Fruit fly (Drosophila melanogaster) whole organism, pupa: ENCODE data around the gene Bro.
A peak's percentile ranks its signal among the peaks of the same experiment; 100 is the strongest.

Experiments
- CG10348 ChIP-seq: fragments of 200-800 bp; sonication (Bioruptor generic); IDR thresholded peaks from 2 replicates; pipeline ENCODE4 v1.3.6; 2022; ENCODE audit warnings: missing biosample characterization, missing genetic modification characterization
- CG12605 ChIP-seq: fragments of 200-800 bp; sonication (Bioruptor generic); IDR thresholded peaks from 2 replicates; pipeline ENCODE4 v1.3.6; 2022; ENCODE audit warnings: missing biosample characterization, missing genetic modification characterization
- CG13204 ChIP-seq: fragments of 200-800 bp; sonication (Bioruptor generic); optimal IDR thresholded peaks from 2 replicates; lab custom pipeline; 2018; ENCODE audit warnings: missing biosample characterization, mild to moderate bottlenecking, missing genetic modification characterization, moderate library complexity
- CG14655 ChIP-seq: fragments of 200-800 bp; sonication (Bioruptor generic); optimal IDR thresholded peaks from 3 replicates; lab custom pipeline; 2017; ENCODE audit warnings: mild to moderate bottlenecking, missing biosample characterization, missing genetic modification reagents, missing genetic modification characterization
- CG15710 ChIP-seq: fragments of 200-800 bp; sonication (Bioruptor generic); optimal IDR thresholded peaks from 2 replicates; lab custom pipeline; 2018; ENCODE audit warnings: missing biosample characterization, mild to moderate bottlenecking, missing genetic modification characterization, moderate library complexity
- CG17806 ChIP-seq: fragments of 200-800 bp; sonication (Bioruptor generic); optimal IDR thresholded peaks from 2 replicates; lab custom pipeline; 2018; ENCODE audit warnings: missing biosample characterization, mild to moderate bottlenecking, missing genetic modification characterization, moderate library complexity
- CG32121 ChIP-seq: fragments of 200-800 bp; sonication (Bioruptor generic); IDR thresholded peaks from 2 replicates; pipeline ENCODE4 v1.3.6; 2022; ENCODE audit warnings: missing biosample characterization, missing genetic modification characterization
- CG34367 ChIP-seq: fragments of 200-800 bp; sonication (Bioruptor generic); optimal IDR thresholded peaks from 2 replicates; lab custom pipeline; 2018; ENCODE audit warnings: missing biosample characterization, mild to moderate bottlenecking, missing genetic modification characterization
- CG4496 ChIP-seq: fragments of 200-800 bp; sonication (Bioruptor generic); IDR thresholded peaks from 3 replicates; pipeline ENCODE4 v1.3.6; 2022; ENCODE audit warnings: missing biosample characterization, missing genetic modification characterization
- CG8159 ChIP-seq: fragments of 200-800 bp; sonication (Bioruptor generic); optimal IDR thresholded peaks from 3 replicates; lab custom pipeline; 2018; ENCODE audit warnings: missing biosample characterization, mild to moderate bottlenecking, missing genetic modification characterization, moderate library complexity
- CG8301 ChIP-seq: fragments of 200-800 bp; sonication (Bioruptor generic); optimal IDR thresholded peaks from 2 replicates; lab custom pipeline; 2018; ENCODE audit warnings: missing biosample characterization, mild to moderate bottlenecking, missing genetic modification characterization
- CG9948 ChIP-seq: fragments of 200-800 bp; sonication (Bioruptor generic); optimal IDR thresholded peaks from 2 replicates; lab custom pipeline; 2018; ENCODE audit warnings: missing biosample characterization, mild to moderate bottlenecking, missing genetic modification characterization, moderate library complexity
- D1 ChIP-seq: fragments of 200-800 bp; sonication (Bioruptor generic); optimal IDR thresholded peaks from 2 replicates; lab custom pipeline; 2018; ENCODE audit warnings: missing biosample characterization, mild to moderate bottlenecking, missing genetic modification characterization, moderate library complexity
- EcR ChIP-seq: fragments of 200-800 bp; sonication (Bioruptor generic); optimal IDR thresholded peaks from 3 replicates; lab custom pipeline; 2019; ENCODE audit warnings: missing biosample characterization, missing genetic modification characterization, mild to moderate bottlenecking, moderate library complexity, missing genetic modification reagents
- Ets98B ChIP-seq: fragments of 200-800 bp; sonication (Bioruptor generic); IDR thresholded peaks from 2 replicates; pipeline ENCODE4 v1.3.6; 2022; ENCODE audit warnings: missing biosample characterization, missing genetic modification characterization
- Pif1A ChIP-seq: fragments of 200-800 bp; sonication (Bioruptor generic); optimal IDR thresholded peaks from 3 replicates; lab custom pipeline; 2016; ENCODE audit warnings: missing biosample characterization, missing genetic modification characterization
- Pif1B ChIP-seq: fragments of 200-800 bp; sonication (Bioruptor generic); optimal IDR thresholded peaks from 3 replicates; lab custom pipeline; 2016; ENCODE audit warnings: missing biosample characterization, missing genetic modification characterization
- Snoo ChIP-seq: fragments of 200-800 bp; sonication (Bioruptor generic); optimal IDR thresholded peaks from 3 replicates; lab custom pipeline; 2017; ENCODE audit warnings: missing biosample characterization, mild to moderate bottlenecking, missing genetic modification characterization, inconsistent platforms
- fd96Ca ChIP-seq: fragments of 200-800 bp; sonication (Bioruptor generic); IDR thresholded peaks from 3 replicates; pipeline ENCODE4 v1.3.6; 2022; ENCODE audit warnings: missing biosample characterization, missing genetic modification characterization
- gl ChIP-seq: fragments of 200-800 bp; sonication (Bioruptor generic); optimal IDR thresholded peaks from 2 replicates; lab custom pipeline; 2018; ENCODE audit warnings: missing biosample characterization, mild to moderate bottlenecking, missing genetic modification characterization
- rn ChIP-seq: fragments of 200-800 bp; sonication (Bioruptor generic); IDR thresholded peaks from 2 replicates; pipeline ENCODE4 v1.3.6; 2022; ENCODE audit warnings: missing biosample characterization, missing genetic modification characterization

The Bro gene

DNA sequence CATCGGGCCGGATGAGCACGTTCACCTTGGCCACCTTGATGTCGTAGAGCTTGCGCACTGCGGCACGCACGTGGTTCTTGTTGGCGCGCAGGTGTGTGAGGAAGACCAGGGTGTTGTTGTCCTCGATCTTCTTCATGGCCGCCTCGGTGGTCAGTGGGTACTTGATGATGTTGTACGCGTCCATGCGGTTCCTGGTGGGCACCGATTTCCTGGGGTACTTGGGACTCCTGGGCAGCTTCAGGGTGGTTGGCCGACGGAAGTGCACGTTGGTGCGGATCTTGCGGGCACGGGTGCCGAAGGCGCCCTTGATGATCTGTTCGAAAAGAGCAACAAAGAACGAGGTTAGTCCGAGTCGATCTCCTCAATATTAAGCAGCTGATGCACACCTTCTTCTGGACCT is 19.8 kb downstream of the Bro start:
- TF ChIP-seq CG13204 (GFP tag; lab: Kevin White, UChicago) (no peak), fd96Ca (GFP tag; lab: Robert Waterston, UW) (no peak), D1 (no peak), CG34367 (tag; lab: Kevin White, UChicago) (no peak), CG9948 (tag; lab: Kevin White, UChicago) (no peak), CG4496 (GFP tag; lab: Robert Waterston, UW) (no peak), CG14655 (GFP tag; lab: Kevin White, UChicago) (no peak), Snoo (tag; lab: Kevin White, UChicago) (no peak), CG12605 (GFP tag; lab: Robert Waterston, UW) (no peak), Pif1B (GFP tag; lab: Kevin White, UChicago) (no peak), CG15710 (tag; lab: Kevin White, UChicago) (no peak), CG32121 (GFP tag; lab: Robert Waterston, UW) (no peak), CG8159 (no peak), EcR (no peak), CG10348 (GFP tag; lab: Robert Waterston, UW) (no peak), gl (tag; lab: Kevin White, UChicago) (no peak), rn (GFP tag; lab: Robert Waterston, UW) (no peak), CG17806 (tag; lab: Kevin White, UChicago) (no peak), Pif1A (GFP tag; lab: Kevin White, UChicago) (no peak)

DNA sequence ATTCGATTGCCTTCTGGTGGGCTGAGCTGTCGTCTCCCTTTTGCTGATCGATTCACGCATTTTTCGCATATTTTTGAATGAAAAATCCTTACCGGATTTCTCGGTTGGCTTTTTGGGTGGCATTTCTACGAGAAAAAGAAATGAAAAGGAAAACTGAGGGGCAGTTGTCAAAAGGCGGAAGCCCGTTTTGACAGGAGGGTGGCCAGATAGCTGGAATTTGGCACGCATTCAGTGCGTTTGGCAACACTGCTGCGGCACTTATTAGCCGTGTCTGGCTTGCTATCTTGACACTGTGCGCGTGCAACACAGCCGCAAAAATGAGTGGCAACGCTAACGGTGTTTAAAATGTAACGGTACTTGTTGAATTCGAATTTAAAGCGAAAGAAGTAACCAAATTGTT is 20.8 kb downstream of the Bro start, which contains the start of gene RpL23A:
Gene RpL23A (minus strand): TSS at position 151 of the 400 bp plus-strand sequence.
- TF ChIP-seq CG13204 (GFP tag; lab: Kevin White, UChicago) (peak; percentile 40), CG17806 (tag; lab: Kevin White, UChicago) (peak; percentile 47), CG34367 (tag; lab: Kevin White, UChicago) (peak; percentile 75), CG10348 (GFP tag; lab: Robert Waterston, UW) (no peak), CG15710 (tag; lab: Kevin White, UChicago) (peak; percentile 63), CG12605 (GFP tag; lab: Robert Waterston, UW) (peak; percentile 46; the same call in 1 of the 2 replicates), Ets98B (GFP tag; lab: Robert Waterston, UW) (peak; percentile 74), Snoo (tag; lab: Kevin White, UChicago) (peak; percentile 92), CG4496 (GFP tag; lab: Robert Waterston, UW) (peak; percentile 92), rn (GFP tag; lab: Robert Waterston, UW) (peak; percentile 81), CG32121 (GFP tag; lab: Robert Waterston, UW) (peak; percentile 68), Pif1B (GFP tag; lab: Kevin White, UChicago) (no peak), CG8159 (peak; percentile 61), CG8301 (no peak), fd96Ca (GFP tag; lab: Robert Waterston, UW) (peak; percentile 85), CG9948 (tag; lab: Kevin White, UChicago) (peak; percentile 40), D1 (no peak), Pif1A (GFP tag; lab: Kevin White, UChicago) (no peak), gl (tag; lab: Kevin White, UChicago) (peak; percentile 29)

DNA sequence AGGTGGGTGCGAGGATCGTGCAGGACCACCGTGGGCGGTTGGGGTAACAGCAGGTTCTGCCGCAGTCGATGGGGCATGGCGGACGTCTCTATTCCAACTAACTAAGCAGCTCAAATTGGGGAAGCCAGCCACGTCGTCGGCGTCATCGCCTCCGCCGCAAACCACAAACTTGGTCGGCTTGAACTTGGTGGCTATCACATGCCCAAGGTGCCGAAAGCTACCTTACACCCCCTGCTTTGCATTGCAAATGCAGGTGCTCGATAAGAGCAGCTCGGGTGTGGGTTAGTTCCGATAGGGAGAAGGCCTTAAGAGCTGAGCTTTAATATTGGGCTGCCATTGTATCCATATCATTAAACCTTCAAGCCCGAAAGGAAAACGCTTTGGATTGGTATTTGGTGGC is 22.3 kb downstream of the Bro start, which contains the start of gene RabX5:
Gene RabX5 (minus strand): TSS at position 101 of the 400 bp plus-strand sequence.
- TF ChIP-seq rn (GFP tag; lab: Robert Waterston, UW) (no peak), EcR (no peak)

DNA sequence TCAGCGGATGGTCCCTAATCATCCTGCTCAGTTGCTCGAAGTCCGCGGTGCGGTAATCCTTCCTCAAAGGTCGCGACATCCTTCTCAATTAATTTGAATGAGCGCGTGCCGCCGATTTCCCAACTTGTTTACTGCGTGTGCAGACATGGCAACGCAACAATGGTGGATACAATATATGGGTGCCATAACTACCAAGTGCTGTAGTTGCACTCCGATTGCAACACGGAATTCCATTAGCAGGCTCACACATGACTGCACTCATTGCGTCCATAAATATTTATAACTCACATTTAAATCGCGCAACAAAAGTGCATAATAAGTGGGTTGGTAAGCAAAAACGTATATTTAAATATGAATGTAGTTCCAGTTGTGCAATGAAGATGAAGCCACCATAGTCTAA is 25.0 kb downstream of the Bro start, which contains the start of gene CG13930:
Gene CG13930 (minus strand): TSS at position 101 of the 400 bp plus-strand sequence.
- TF ChIP-seq CG34367 (tag; lab: Kevin White, UChicago) (no peak), CG9948 (tag; lab: Kevin White, UChicago) (no peak), Ets98B (GFP tag; lab: Robert Waterston, UW) (no peak), CG4496 (GFP tag; lab: Robert Waterston, UW) (no peak), Pif1A (GFP tag; lab: Kevin White, UChicago) (no peak), rn (GFP tag; lab: Robert Waterston, UW) (no peak), CG8159 (no peak), Pif1B (GFP tag; lab: Kevin White, UChicago) (no peak), gl (tag; lab: Kevin White, UChicago) (no peak), CG32121 (GFP tag; lab: Robert Waterston, UW) (no peak), CG17806 (tag; lab: Kevin White, UChicago) (no peak), CG15710 (tag; lab: Kevin White, UChicago) (no peak), CG13204 (GFP tag; lab: Kevin White, UChicago) (no peak), Snoo (tag; lab: Kevin White, UChicago) (no peak), fd96Ca (GFP tag; lab: Robert Waterston, UW) (no peak), CG12605 (GFP tag; lab: Robert Waterston, UW) (no peak), CG14655 (GFP tag; lab: Kevin White, UChicago) (no peak), CG8301 (no peak)

DNA sequence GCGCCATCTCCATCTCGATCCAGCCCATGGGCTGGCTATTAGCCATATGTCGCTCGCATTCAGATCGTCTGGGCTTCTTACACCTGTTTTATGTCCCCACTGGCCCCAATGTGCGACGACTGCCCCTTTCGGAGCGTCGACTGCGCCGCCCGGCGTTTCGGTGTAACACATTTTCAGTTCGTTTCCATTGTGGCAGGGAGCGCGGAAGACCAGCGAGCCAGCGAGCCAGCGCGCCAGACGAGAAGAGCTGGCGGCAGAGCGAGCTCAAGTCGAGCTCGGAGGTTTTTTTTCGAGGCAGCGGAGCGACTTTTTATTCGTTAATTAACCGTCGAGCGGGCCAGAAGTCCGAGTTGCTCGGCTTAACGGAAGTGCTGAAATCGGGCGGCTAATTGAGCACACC is 26.7 kb downstream of the Bro start, which contains the start of gene CG7991:
Gene CG7991 (plus strand): TSS at position 329 of the 400 bp plus-strand sequence.
- TF ChIP-seq CG34367 (tag; lab: Kevin White, UChicago), result no peak
- no peak for TF ChIP-seq Pif1A (GFP tag; lab: Kevin White, UChicago)
- TF ChIP-seq CG17806 (tag; lab: Kevin White, UChicago), result no peak
- TF ChIP-seq EcR, result no peak
- no peak; the same call in 2 of the 3 replicates for TF ChIP-seq CG4496 (GFP tag; lab: Robert Waterston, UW)
- no peak for TF ChIP-seq CG15710 (tag; lab: Kevin White, UChicago)
- no peak for TF ChIP-seq CG12605 (GFP tag; lab: Robert Waterston, UW)
